Worm (Caenorhabditis elegans) whole organism, young adult: ENCODE measurements around the gene spp-30.

Source experiments
- B0035.1 ChIP-seq: sonication (generic microtip); optimal IDR thresholded peaks from 2 replicates; lab custom pipeline; 2016; ENCODE audit warnings: missing genetic modification characterization, mild to moderate bottlenecking, missing compliant biosample characterization, missing genotype, missing genetic modification reagents
- B0261.1 ChIP-seq: sonication (generic microtip); optimal IDR thresholded peaks from 2 replicates; lab custom pipeline; 2016; ENCODE audit warnings: mild to moderate bottlenecking, missing genetic modification characterization, moderate library complexity, missing compliant biosample characterization
- D2030.7 ChIP-seq: fragments of 200-800 bp; sonication (Bioruptor generic); IDR thresholded peaks from 2 replicates; pipeline ENCODE4 v1.3.6; 2022; ENCODE audit warnings: missing genetic modification reagents, missing genetic modification characterization, missing compliant biosample characterization
- F22D6.2 ChIP-seq: sonication (generic microtip); optimal IDR thresholded peaks from 2 replicates; lab custom pipeline; 2016; ENCODE audit warnings: mild to moderate bottlenecking, missing genetic modification characterization, missing compliant biosample characterization
- F52B5.7 ChIP-seq: sonication (generic microtip); optimal IDR thresholded peaks from 2 replicates; lab custom pipeline; 2016; ENCODE audit warnings: mild to moderate bottlenecking, missing genetic modification characterization, missing compliant biosample characterization
- K11D2.4 ChIP-seq: fragments of 200-800 bp; sonication (Bioruptor generic); IDR thresholded peaks from 2 replicates; pipeline ENCODE4 v1.3.6; 2022; ENCODE audit warnings: missing genetic modification reagents, missing genetic modification characterization, missing compliant biosample characterization
- T07F8.4 ChIP-seq: sonication (generic microtip); optimal IDR thresholded peaks from 2 replicates; lab custom pipeline; 2016; ENCODE audit warnings: mild to moderate bottlenecking, missing genetic modification characterization, moderate library complexity, missing compliant biosample characterization
- Y53F4B.3 ChIP-seq: fragments of 200-800 bp; sonication (Bioruptor generic); IDR thresholded peaks from 2 replicates; pipeline ENCODE4 v1.3.6; 2022; ENCODE audit warnings: missing genetic modification reagents, missing genetic modification characterization, missing compliant biosample characterization
- Y56A3A.18 ChIP-seq: fragments of 200-800 bp; sonication (Bioruptor generic); IDR thresholded peaks from 2 replicates; pipeline ENCODE4 v1.3.6; 2022; ENCODE audit warnings: missing genetic modification reagents, missing genetic modification characterization, missing compliant biosample characterization
- Y79H2A.3 ChIP-seq: fragments of 200-800 bp; sonication (Bioruptor generic); conservative IDR thresholded peaks from 2 replicates; pipeline ENCODE4 v1.3.6; 2022; ENCODE audit warnings: missing genetic modification reagents, missing genetic modification characterization, missing compliant biosample characterization
- ZK185.1 ChIP-seq: sonication (generic microtip); optimal IDR thresholded peaks from 2 replicates; lab custom pipeline; 2016; ENCODE audit warnings: mild to moderate bottlenecking, missing genetic modification characterization, missing compliant biosample characterization; ENCODE audit not compliant: poor library complexity, severe bottlenecking
- aptf-2 ChIP-seq: fragments of 200-800 bp; sonication (Bioruptor generic); conservative IDR thresholded peaks from 2 replicates; pipeline ENCODE4 v1.3.6; 2022; ENCODE audit warnings: missing genetic modification reagents, missing genetic modification characterization, missing compliant biosample characterization
- atf-7 ChIP-seq: sonication (generic microtip); optimal IDR thresholded peaks from 2 replicates; lab custom pipeline; 2017; ENCODE audit warnings: mild to moderate bottlenecking, missing genetic modification characterization, missing compliant biosample characterization
- athp-1 ChIP-seq: sonication (generic microtip); optimal IDR thresholded peaks from 2 replicates; lab custom pipeline; 2017; ENCODE audit warnings: mild to moderate bottlenecking, missing genetic modification characterization, missing compliant biosample characterization
- ccch-3 ChIP-seq: fragments of 200-800 bp; sonication (Bioruptor generic); optimal IDR thresholded peaks from 2 replicates; lab custom pipeline; 2018; ENCODE audit warnings: mild to moderate bottlenecking, missing genetic modification characterization, missing compliant biosample characterization
- ceh-27 ChIP-seq: fragments of 200-800 bp; sonication (Bioruptor generic); optimal IDR thresholded peaks from 2 replicates; lab custom pipeline; 2018; ENCODE audit warnings: mild to moderate bottlenecking, missing genetic modification characterization, moderate library complexity, missing compliant biosample characterization
- ceh-58 ChIP-seq: fragments of 200-800 bp; sonication (Bioruptor generic); IDR thresholded peaks from 2 replicates; pipeline ENCODE4 v1.3.6; 2022; ENCODE audit warnings: missing genetic modification characterization, missing compliant biosample characterization
- die-1 ChIP-seq: sonication (generic microtip); optimal IDR thresholded peaks from 2 replicates; lab custom pipeline; 2016; ENCODE audit warnings: missing genotype, mild to moderate bottlenecking, missing genetic modification characterization, missing compliant biosample characterization
- dox-1 ChIP-seq: fragments of 200-800 bp; sonication (Bioruptor generic); IDR thresholded peaks from 2 replicates; pipeline ENCODE4 v1.3.6; 2022; ENCODE audit warnings: missing genetic modification reagents, missing genetic modification characterization, missing compliant biosample characterization
- dpff-1 ChIP-seq: sonication (generic microtip); optimal IDR thresholded peaks from 2 replicates; lab custom pipeline; 2017; ENCODE audit warnings: mild to moderate bottlenecking, missing genetic modification characterization, missing compliant biosample characterization
- egrh-3 ChIP-seq: fragments of 200-800 bp; sonication (Bioruptor generic); IDR thresholded peaks from 2 replicates; pipeline ENCODE4 v1.3.6; 2022; ENCODE audit warnings: missing genetic modification reagents, missing genetic modification characterization, missing compliant biosample characterization
- hlh-12 ChIP-seq: sonication (generic microtip); optimal IDR thresholded peaks from 2 replicates; lab custom pipeline; 2016; ENCODE audit warnings: missing genetic modification characterization, missing compliant biosample characterization
- hlh-26 ChIP-seq: fragments of 200-800 bp; sonication (Bioruptor generic); conservative IDR thresholded peaks from 2 replicates; pipeline ENCODE4 v1.3.6; 2022; ENCODE audit warnings: missing genetic modification reagents, missing genetic modification characterization, missing compliant biosample characterization
- hmg-1.2 ChIP-seq: fragments of 200-800 bp; sonication (Bioruptor generic); IDR thresholded peaks from 2 replicates; pipeline ENCODE4 v1.3.6; 2022; ENCODE audit warnings: missing genetic modification reagents, missing genetic modification characterization, missing compliant biosample characterization
- hmg-20 ChIP-seq: fragments of 200-800 bp; sonication (Bioruptor generic); IDR thresholded peaks from 2 replicates; pipeline ENCODE4 v1.3.6; 2022; ENCODE audit warnings: missing genetic modification reagents, missing genetic modification characterization, missing compliant biosample characterization
- hrde-1 ChIP-seq: sonication (generic microtip); optimal IDR thresholded peaks from 2 replicates; lab custom pipeline; 2016; ENCODE audit warnings: missing genetic modification characterization, mild to moderate bottlenecking, missing compliant biosample characterization, moderate library complexity, missing genotype, missing genetic modification reagents, borderline replicate concordance
- lin-26 ChIP-seq: fragments of 200-800 bp; sonication (Bioruptor generic); IDR thresholded peaks from 2 replicates; pipeline ENCODE4 v1.3.6; 2022; ENCODE audit warnings: missing genetic modification reagents, missing genetic modification characterization, missing compliant biosample characterization
- lin-40 ChIP-seq: sonication (generic microtip); optimal IDR thresholded peaks from 2 replicates; lab custom pipeline; 2016; ENCODE audit warnings: missing genetic modification characterization, mild to moderate bottlenecking, missing compliant biosample characterization, missing genotype, missing genetic modification reagents
- lin-54 ChIP-seq: fragments of 200-800 bp; sonication (Bioruptor generic); optimal IDR thresholded peaks from 2 replicates; lab custom pipeline; 2018; ENCODE audit warnings: mild to moderate bottlenecking, missing genetic modification characterization, missing compliant biosample characterization
- lir-1 ChIP-seq: fragments of 200-800 bp; sonication (Bioruptor generic); conservative IDR thresholded peaks from 2 replicates; pipeline ENCODE4 v1.3.6; 2022; ENCODE audit warnings: missing genetic modification reagents, missing genetic modification characterization, missing compliant biosample characterization
- mxl-1 ChIP-seq: sonication (generic microtip); optimal IDR thresholded peaks from 2 replicates; lab custom pipeline; 2016; ENCODE audit warnings: missing genetic modification characterization, missing compliant biosample characterization
- nfya-1 ChIP-seq: sonication (generic microtip); optimal IDR thresholded peaks from 2 replicates; lab custom pipeline; 2017; ENCODE audit warnings: antibody characterized with exemption, missing compliant biosample characterization, missing genetic modification characterization, borderline replicate concordance; ENCODE audit not compliant: insufficient read depth
- rcor-1 ChIP-seq: fragments of 200-800 bp; sonication (Bioruptor generic); IDR thresholded peaks from 2 replicates; pipeline ENCODE4 v1.3.6; 2022; ENCODE audit warnings: missing genetic modification reagents, missing genetic modification characterization, missing compliant biosample characterization
- repo-1 ChIP-seq: sonication (generic microtip); optimal IDR thresholded peaks from 2 replicates; lab custom pipeline; 2017; ENCODE audit warnings: mild to moderate bottlenecking, missing genetic modification characterization, missing compliant biosample characterization
- rpc-1 ChIP-seq, 2 experiments: fragments of 150-350 bp in 1 of 2; sonication (generic microtip) in 1 of 2; optimal IDR thresholded peaks; 2 replicates each; lab custom pipeline; 2014 to 2018; ENCODE audit warnings: missing biosample characterization in 1 of 2, missing genetic modification characterization in 1 of 2, missing genetic modification reagents in 1 of 2, missing genotype in 1 of 2
- snpc-1.1 ChIP-seq: sonication (generic microtip); optimal IDR thresholded peaks from 2 replicates; lab custom pipeline; 2017; ENCODE audit warnings: missing genetic modification characterization, mild to moderate bottlenecking, missing compliant biosample characterization, antibody characterized with exemption, moderate library complexity, missing genotype, missing genetic modification reagents; ENCODE audit not compliant: insufficient read depth
- somi-1 ChIP-seq: fragments of 200-800 bp; sonication (Bioruptor generic); optimal IDR thresholded peaks from 2 replicates; lab custom pipeline; 2018; ENCODE audit warnings: mild to moderate bottlenecking, missing genetic modification characterization, missing compliant biosample characterization
- sptf-2 ChIP-seq: fragments of 200-800 bp; sonication (Bioruptor generic); optimal IDR thresholded peaks from 2 replicates; lab custom pipeline; 2018; ENCODE audit warnings: mild to moderate bottlenecking, missing genetic modification characterization, missing compliant biosample characterization
- zim-3 ChIP-seq: sonication (generic microtip); optimal IDR thresholded peaks from 2 replicates; lab custom pipeline; 2017; ENCODE audit warnings: mild to moderate bottlenecking, missing genetic modification characterization, moderate library complexity, missing compliant biosample characterization
- ztf-18 ChIP-seq: sonication (generic microtip); optimal IDR thresholded peaks from 2 replicates; lab custom pipeline; 2016; ENCODE audit warnings: missing genotype, mild to moderate bottlenecking, missing genetic modification characterization, missing compliant biosample characterization
- ztf-22 ChIP-seq: fragments of 200-800 bp; sonication (Bioruptor generic); optimal IDR thresholded peaks from 2 replicates; lab custom pipeline; 2018; ENCODE audit warnings: mild to moderate bottlenecking, missing genetic modification characterization, moderate library complexity, missing compliant biosample characterization
- ztf-28 ChIP-seq: fragments of 200-800 bp; sonication (Bioruptor generic); IDR thresholded peaks from 2 replicates; pipeline ENCODE4 v1.3.6; 2022; ENCODE audit warnings: missing genetic modification reagents, missing genetic modification characterization, missing compliant biosample characterization
- ztf-6 ChIP-seq: fragments of 200-800 bp; sonication (Bioruptor generic); IDR thresholded peaks from 2 replicates; pipeline ENCODE4 v1.3.6; 2022; ENCODE audit warnings: missing genetic modification reagents, missing genetic modification characterization, missing compliant biosample characterization

The spp-30 gene

ce11 chrX:11650751-11651150 lies 22.3 kb upstream of the spp-30 start, which contains the start of gene cutl-11:
TSS of gene cutl-11 (minus strand) at chrX:11650851.
- TF ChIP-seq ztf-18 (tag; lab: Kevin White, UChicago) (no peak), ceh-27 (GFP tag; lab: Kevin White, UChicago) (no peak), Y53F4B.3 (no peak), lir-1 (no peak), ztf-28 (GFP tag; lab: Robert Waterston, UW) (no peak), die-1 (tag; lab: Kevin White, UChicago) (no peak), sptf-2 (GFP tag; lab: Kevin White, UChicago) (no peak), hlh-26 (GFP tag; lab: Robert Waterston, UW) (no peak), K11D2.4 (GFP tag; lab: Robert Waterston, UW) (no peak), athp-1 (no peak), T07F8.4 (tag; lab: Kevin White, UChicago) (no peak)

- TF ChIP-seq ztf-22 (GFP tag; lab: Kevin White, UChicago) (no peak), hmg-1.2 (GFP tag; lab: Robert Waterston, UW) (no peak)
Measured at ce11 chrX:11647165-11647564, 18.7 kb upstream of the spp-30 start, which contains the start of gene T04F8.8. TSS of gene T04F8.8 (plus strand) at chrX:11647465.

DNA sequence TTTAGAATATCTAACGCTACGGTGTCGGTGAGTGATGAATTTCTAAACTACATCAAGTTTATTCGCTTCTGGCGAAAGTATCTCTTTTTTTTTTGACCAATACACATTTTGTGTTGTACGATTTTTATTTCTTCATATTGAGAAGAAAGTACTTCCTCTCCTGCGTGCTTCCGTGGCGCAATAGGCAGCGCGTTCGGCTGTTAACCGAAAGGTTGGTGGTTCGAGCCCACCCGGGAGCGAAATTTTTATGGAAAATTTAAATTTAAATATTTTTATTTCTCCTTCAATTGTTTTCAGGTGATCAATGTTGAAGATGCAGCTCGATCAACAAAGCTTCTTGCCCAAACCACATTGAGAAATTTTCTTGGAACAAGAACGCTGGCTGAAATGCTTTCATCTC lies 17.0 kb upstream of the spp-30 start:
- peak; percentile 57; the same call in 1 of the 2 replicates for TF ChIP-seq dox-1 (GFP tag; lab: Robert Waterston, UW)
- TF ChIP-seq mxl-1 (tag; lab: Kevin White, UChicago), result peak; percentile 71
- peak; percentile 8 for TF ChIP-seq dpff-1 (tag; lab: Kevin White, UChicago)
- TF ChIP-seq F52B5.7 (tag; lab: Kevin White, UChicago), result no peak
- TF ChIP-seq ceh-27 (GFP tag; lab: Kevin White, UChicago), result peak; percentile 1
- TF ChIP-seq ZK185.1 (tag; lab: Kevin White, UChicago), result peak; percentile 75
- peak; percentile 55 for TF ChIP-seq hmg-1.2 (GFP tag; lab: Robert Waterston, UW)
- peak; percentile 44 for TF ChIP-seq repo-1 (tag; lab: Kevin White, UChicago)
- peak; percentile 49; the same call in 1 of the 2 replicates for TF ChIP-seq rcor-1 (GFP tag; lab: Robert Waterston, UW)
- TF ChIP-seq lin-26 (GFP tag; lab: Robert Waterston, UW), result peak; percentile 94
- peak; percentile 17 for TF ChIP-seq atf-7
- TF ChIP-seq zim-3, result peak; percentile 39
- peak; percentile 85 for TF ChIP-seq rpc-1 (optimal IDR thresholded peaks at IDR 0.05; lab: Kevin White, UChicago)
- peak; percentile 92 for TF ChIP-seq rpc-1 (tag; optimal IDR thresholded peaks at IDR 0.05; lab: Kevin White, UChicago)
- TF ChIP-seq somi-1, result peak; percentile 19
- TF ChIP-seq ztf-6 (GFP tag; lab: Robert Waterston, UW), result no peak
- TF ChIP-seq K11D2.4 (GFP tag; lab: Robert Waterston, UW), result 0 out of 2 replicates have a peak, but pooled peaks have one; percentile 45
- peak; percentile 56 for TF ChIP-seq ztf-18 (tag; lab: Kevin White, UChicago)
- no peak for TF ChIP-seq nfya-1 (tag; lab: Kevin White, UChicago)
- TF ChIP-seq B0261.1 (tag; lab: Kevin White, UChicago), result peak; percentile 72
- peak; percentile 74 for TF ChIP-seq die-1 (tag; lab: Kevin White, UChicago)
- no peak for TF ChIP-seq lin-54 (GFP tag; lab: Kevin White, UChicago)
- peak; percentile 23 for TF ChIP-seq B0035.1 (tag; lab: Kevin White, UChicago)
- 0 out of 2 replicates have a peak, but pooled peaks have one; percentile 5 for TF ChIP-seq hmg-20
- TF ChIP-seq lin-40 (tag; lab: Kevin White, UChicago), result peak; percentile 47
- 0 out of 2 replicates have a peak, but pooled peaks have one; percentile 18 for TF ChIP-seq egrh-3 (GFP tag; lab: Robert Waterston, UW)
- no peak for TF ChIP-seq Y79H2A.3
- no peak for TF ChIP-seq aptf-2
- no peak for TF ChIP-seq hlh-12 (tag; lab: Kevin White, UChicago)
- no peak for TF ChIP-seq sptf-2 (GFP tag; lab: Kevin White, UChicago)
- no peak for TF ChIP-seq ccch-3 (GFP tag; lab: Kevin White, UChicago)
- peak; percentile 63; the same call in 1 of the 2 replicates for TF ChIP-seq Y56A3A.18
- peak; percentile 9 for TF ChIP-seq hrde-1 (tag; lab: Kevin White, UChicago)
- peak; percentile 60; the same call in 1 of the 2 replicates for TF ChIP-seq D2030.7
- no peak for TF ChIP-seq ceh-58 (GFP tag; lab: Robert Waterston, UW)
- TF ChIP-seq F22D6.2, result no peak
- no peak for TF ChIP-seq snpc-1.1
